Worm (Caenorhabditis elegans) whole organism, late embryonic: ENCODE results near the gene tag-120.

ENCODE experiments used
- elt-2 ChIP-seq: sonication (generic microtip); optimal IDR thresholded peaks from 2 replicates; lab custom pipeline; 2016; ENCODE audit warnings: missing genetic modification reagents, missing genetic modification characterization, missing compliant biosample characterization
- hlh-6 ChIP-seq: sonication (generic microtip); optimal IDR thresholded peaks from 2 replicates; lab custom pipeline; 2016; ENCODE audit warnings: missing genotype, missing genetic modification characterization, missing compliant biosample characterization
- nfya-1 ChIP-seq: sonication (generic microtip); optimal IDR thresholded peaks from 2 replicates; lab custom pipeline; 2017; ENCODE audit warnings: missing genetic modification characterization, mild to moderate bottlenecking, missing compliant biosample characterization, antibody characterized with exemption, moderate library complexity
- nhr-11 ChIP-seq: fragments of 150-350 bp; optimal IDR thresholded peaks from 2 replicates; lab custom pipeline; 2014; ENCODE audit warnings: missing biosample characterization, missing genetic modification characterization
- npax-4 ChIP-seq: sonication (generic microtip); optimal IDR thresholded peaks from 2 replicates; lab custom pipeline; 2016; ENCODE audit warnings: missing genetic modification characterization, missing compliant biosample characterization
- pha-4 ChIP-seq: fragments of 150-350 bp; optimal IDR thresholded peaks from 2 replicates; lab custom pipeline; 2018; ENCODE audit warnings: missing biosample characterization, missing genetic modification reagents, missing genetic modification characterization
- ref-2 ChIP-seq: sonication (generic microtip); optimal IDR thresholded peaks from 2 replicates; lab custom pipeline; 2016; ENCODE audit warnings: missing genetic modification characterization, missing compliant biosample characterization
- syd-9 ChIP-seq: sonication (generic microtip); optimal IDR thresholded peaks from 2 replicates; lab custom pipeline; 2016; ENCODE audit warnings: mild to moderate bottlenecking, missing genetic modification characterization, moderate library complexity, missing compliant biosample characterization

ce11 chrV:9701861-9702260 is 7.8 kb downstream of the tag-120 start:
- TF ChIP-seq npax-4 (tag; lab: Kevin White, UChicago) (no peak), hlh-6 (tag; lab: Kevin White, UChicago) (no peak), elt-2 (tag; lab: Kevin White, UChicago) (peak; percentile 35), nfya-1 (no peak), ref-2 (tag; lab: Kevin White, UChicago) (no peak), nhr-11 (tag; lab: Kevin White, UChicago) (no peak), pha-4 (tag; lab: Kevin White, UChicago) (no peak), syd-9 (no peak)
